Fruit fly (Drosophila melanogaster): ENCODE measurements around the gene ais.

ais gene

DNA sequence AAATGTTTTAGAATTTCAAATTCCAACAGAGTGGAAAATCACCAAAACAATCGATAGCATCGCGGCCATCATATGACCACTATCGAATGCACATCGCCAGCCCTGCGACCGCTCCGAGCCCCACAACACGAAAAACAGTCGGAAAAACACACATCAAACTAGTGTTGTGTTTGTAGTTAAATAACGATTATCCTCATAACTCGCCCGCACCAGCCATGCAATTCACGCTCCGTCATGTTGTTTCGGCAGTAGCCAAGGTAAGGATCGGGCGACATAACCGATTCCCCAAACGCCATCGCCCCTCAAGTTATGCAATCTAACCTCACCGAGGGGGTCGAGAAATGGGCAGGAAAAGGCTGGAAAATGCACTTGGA is 42.5 kb upstream of the ais start (continued):
- peak; percentile 65 for TF ChIP-seq zen2 (GFP tag; IDR thresholded peaks at IDR 0.05; ENCODE audit: partially characterized antibody)
- no peak for TF ChIP-seq gem (tag; optimal IDR thresholded peaks at IDR 0.05)
- TF ChIP-seq CG2889 (GFP tag; IDR thresholded peaks at IDR 0.05), result no peak
- no peak for TF ChIP-seq CG10147 (GFP tag; optimal IDR thresholded peaks at IDR 0.05)
- TF ChIP-seq CG11085 (GFP tag; IDR thresholded peaks at IDR 0.05), result peak; percentile 24; the same call in 1 of the 2 replicates
- peak; percentile 61; the same call in 2 of the 3 replicates for TF ChIP-seq knrl (GFP tag; IDR thresholded peaks at IDR 0.05; ENCODE audit: partially characterized antibody)
- TF ChIP-seq grau (tag; optimal IDR thresholded peaks at IDR 0.05), result no peak
- TF ChIP-seq Hmr (GFP tag; optimal IDR thresholded peaks at IDR 0.05), result no peak
- TF ChIP-seq bcd (GFP tag; optimal IDR thresholded peaks at IDR 0.05), result no peak
- TF ChIP-seq CG9797 (GFP tag; optimal IDR thresholded peaks at IDR 0.05), result no peak
- no peak for TF ChIP-seq tgo (GFP tag; IDR thresholded peaks at IDR 0.05)
- TF ChIP-seq C15 (GFP tag; IDR thresholded peaks at IDR 0.05), result no peak
- TF ChIP-seq CG3281 (GFP tag; optimal IDR thresholded peaks at IDR 0.05), result no peak
- TF ChIP-seq CG11247 (GFP tag; IDR thresholded peaks at IDR 0.05), result 0 out of 2 replicates have a peak, but pooled peaks have one; percentile 11
- no peak for TF ChIP-seq NK7.1 (GFP tag; optimal IDR thresholded peaks at IDR 0.05)
- no peak for TF ChIP-seq repo (GFP tag; optimal IDR thresholded peaks at IDR 0.05)
- TF ChIP-seq grn (GFP tag; optimal IDR thresholded peaks at IDR 0.05), result no peak
- no peak for TF ChIP-seq ham (GFP tag; IDR thresholded peaks at IDR 0.05)
- TF ChIP-seq NFAT (GFP tag; IDR thresholded peaks at IDR 0.05), result peak; percentile 91
- no peak for TF ChIP-seq CG15073 (GFP tag; optimal IDR thresholded peaks at IDR 0.05)
- TF ChIP-seq CG6683 (GFP tag; optimal IDR thresholded peaks at IDR 0.05), result no peak
- TF ChIP-seq CG15601 (tag; optimal IDR thresholded peaks at IDR 0.05), result no peak
- TF ChIP-seq Lhr (GFP tag; optimal IDR thresholded peaks at IDR 0.05), result no peak
- no peak for TF ChIP-seq mirr (GFP tag; optimal IDR thresholded peaks at IDR 0.05)
- TF ChIP-seq CkIIα-i1 (GFP tag; IDR thresholded peaks at IDR 0.05), result no peak
- TF ChIP-seq ftz-f1 (GFP tag; optimal IDR thresholded peaks at IDR 0.05), result peak; percentile 75
- no peak for TF ChIP-seq CG12942 (GFP tag; optimal IDR thresholded peaks at IDR 0.05)
- no peak for TF ChIP-seq gro (GFP tag; optimal IDR thresholded peaks at IDR 0.05)
- no peak for TF ChIP-seq ATbp (GFP tag; optimal IDR thresholded peaks at IDR 0.05)
- peak; percentile 35; the same call in 1 of the 2 replicates for TF ChIP-seq CG3847 (GFP tag; IDR thresholded peaks at IDR 0.05)
- TF ChIP-seq E2f2 (GFP tag; IDR thresholded peaks at IDR 0.05), result peak; percentile 48
- peak; percentile 76 for TF ChIP-seq Dll (GFP tag; IDR thresholded peaks at IDR 0.05; ENCODE audit: partially characterized antibody)
- TF ChIP-seq hb (GFP tag; IDR thresholded peaks at IDR 0.05; ENCODE audit: partially characterized antibody), result peak; percentile 71
- TF ChIP-seq CG2129 (GFP tag; IDR thresholded peaks at IDR 0.05; ENCODE audit: partially characterized antibody), result peak; percentile 54
- no peak for TF ChIP-seq odd (GFP tag; optimal IDR thresholded peaks at IDR 0.05)
- no peak for TF ChIP-seq Bdp1 (GFP tag; optimal IDR thresholded peaks at IDR 0.05)
- TF ChIP-seq CG10267 (tag; optimal IDR thresholded peaks at IDR 0.05), result no peak
- peak; percentile 57 for TF ChIP-seq sug (tag; optimal IDR thresholded peaks at IDR 0.05)
- no peak for TF ChIP-seq HmgD (GFP tag; optimal IDR thresholded peaks at IDR 0.05)
- TF ChIP-seq eve (GFP tag; optimal IDR thresholded peaks at IDR 0.05), result no peak
- no peak for TF ChIP-seq sima (GFP tag; optimal IDR thresholded peaks at IDR 0.05)
- no peak for TF ChIP-seq slou (GFP tag; optimal IDR thresholded peaks at IDR 0.05)
- TF ChIP-seq crp (GFP tag; optimal IDR thresholded peaks at IDR 0.05), result peak in 1 of 2 experiments; percentile 25
- TF ChIP-seq mld (GFP tag; IDR thresholded peaks at IDR 0.05; ENCODE audit: partially characterized antibody), result peak; percentile 66; the same call in 1 of the 3 replicates
- TF ChIP-seq CG15479 (GFP tag; optimal IDR thresholded peaks at IDR 0.05), result no peak
- TF ChIP-seq gcm2 (GFP tag; optimal IDR thresholded peaks at IDR 0.05), result no peak
- no peak for TF ChIP-seq sens-2 (GFP tag; IDR thresholded peaks at IDR 0.05)
- TF ChIP-seq Doc3 (GFP tag; IDR thresholded peaks at IDR 0.05; ENCODE audit: partially characterized antibody), result peak; percentile 62; the same call in 2 of the 3 replicates
- TF ChIP-seq ci (GFP tag; IDR thresholded peaks at IDR 0.05), result no peak; the same call in 2 of the 3 replicates
- TF ChIP-seq CG14667 (GFP tag; IDR thresholded peaks at IDR 0.05), result no peak

Data from whole organism, embryonic.